Fruit fly (Drosophila melanogaster) whole organism, adult: ENCODE measurements around the gene Samuel.

ENCODE experiments used
- CG11617 ChIP-seq: fragments of 200-800 bp; sonication (Bioruptor generic); optimal IDR thresholded peaks from 2 replicates; lab custom pipeline; 2017; ENCODE audit warnings: mild to moderate bottlenecking, missing biosample characterization, missing genetic modification reagents, missing genetic modification characterization
- CG12768 ChIP-seq: fragments of 200-800 bp; sonication (Bioruptor generic); optimal IDR thresholded peaks from 2 replicates; lab custom pipeline; 2017; ENCODE audit warnings: missing biosample characterization, missing genetic modification characterization, mild to moderate bottlenecking, moderate library complexity, missing genetic modification reagents
- CG14711 ChIP-seq: fragments of 200-800 bp; sonication (Bioruptor generic); optimal IDR thresholded peaks from 2 replicates; lab custom pipeline; 2018; ENCODE audit warnings: missing biosample characterization, mild to moderate bottlenecking, missing genetic modification characterization, moderate library complexity
- CG1620 ChIP-seq: fragments of 200-800 bp; sonication (Bioruptor generic); optimal IDR thresholded peaks from 2 replicates; lab custom pipeline; 2016; ENCODE audit warnings: missing biosample characterization, missing genetic modification characterization
- CG5204 ChIP-seq: fragments of 200-800 bp; sonication (Bioruptor generic); optimal IDR thresholded peaks from 2 replicates; lab custom pipeline; 2016; ENCODE audit warnings: missing biosample characterization, missing genetic modification characterization
- CG7045 ChIP-seq: fragments of 200-800 bp; sonication (Bioruptor generic); optimal IDR thresholded peaks from 2 replicates; lab custom pipeline; 2017; ENCODE audit warnings: missing biosample characterization, mild to moderate bottlenecking, missing genetic modification characterization
- CG7101 ChIP-seq: fragments of 200-800 bp; sonication (Bioruptor generic); optimal IDR thresholded peaks from 2 replicates; lab custom pipeline; 2018; ENCODE audit warnings: missing biosample characterization, mild to moderate bottlenecking, missing genetic modification characterization, moderate library complexity
- Mnt ChIP-seq: fragments of 200-800 bp; sonication (Bioruptor generic); optimal IDR thresholded peaks from 2 replicates; lab custom pipeline; 2016; ENCODE audit warnings: missing biosample characterization, mild to moderate bottlenecking, missing genetic modification characterization
- kay ChIP-seq: fragments of 200-800 bp; sonication (Bioruptor generic); peaks from one replicate; lab custom pipeline; 2016; ENCODE audit warnings: missing biosample characterization, missing genetic modification characterization, borderline replicate concordance
- ovo ChIP-seq: fragments of 200-800 bp; sonication (Bioruptor generic); optimal IDR thresholded peaks from 2 replicates; lab custom pipeline; 2016; ENCODE audit warnings: missing biosample characterization, missing genetic modification characterization
- tj ChIP-seq: fragments of 200-800 bp; sonication (Bioruptor generic); optimal IDR thresholded peaks from 3 replicates; lab custom pipeline; 2017; ENCODE audit warnings: missing biosample characterization, mild to moderate bottlenecking, missing genetic modification characterization, moderate library complexity

DNA sequence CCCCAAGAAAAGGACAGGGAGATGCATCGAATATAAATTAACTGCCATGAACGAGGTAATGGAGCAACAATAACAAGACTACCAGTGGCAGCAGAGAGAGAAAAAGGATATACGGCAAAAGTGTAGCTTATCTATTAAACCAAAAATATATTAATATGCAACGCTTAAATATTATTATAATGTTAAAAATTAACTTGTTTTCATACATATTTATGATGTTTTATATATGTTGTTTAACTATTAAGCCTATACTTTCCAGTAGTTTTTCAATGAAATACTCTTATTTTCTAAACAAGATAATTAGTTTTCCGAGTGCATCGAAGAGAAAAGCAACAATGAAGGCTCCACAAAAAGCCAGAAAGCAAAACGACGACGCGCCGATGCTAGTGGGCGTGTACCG, 1.6 kb upstream of the Samuel start:
- TF ChIP-seq CG7045 (no peak), tj (GFP tag; lab: Kevin White, UChicago) (no peak), CG7101 (tag; lab: Kevin White, UChicago) (no peak), kay (GFP tag; lab: Kevin White, UChicago) (no peak), CG12768 (GFP tag; lab: Kevin White, UChicago) (no peak), CG14711 (tag; lab: Kevin White, UChicago) (no peak), CG11617 (no peak), Mnt (GFP tag; lab: Kevin White, UChicago) (no peak), CG1620 (GFP tag; lab: Kevin White, UChicago) (no peak), CG5204 (GFP tag; lab: Kevin White, UChicago) (no peak), ovo (GFP tag; lab: Kevin White, UChicago) (no peak)
